Worm (Caenorhabditis elegans): Measurements from ENCODE around the gene F57C12.6.

- TF ChIP-seq W03F9.2 (tag; optimal IDR thresholded peaks at IDR 0.05) (no peak), him-1 (tag; optimal IDR thresholded peaks at IDR 0.05) (no peak)
Measured at ce11 chrX:529386-529785, 24.4 kb downstream of the F57C12.6 start.
